Worm (Caenorhabditis elegans): ENCODE data around the gene R01H2.4.

R01H2.4 gene

ce11 chrIII:7087691-7088323 is 23.7 kb upstream of the R01H2.4 start, which contains the start of gene fubl-2 (continued):
- TF ChIP-seq hlh-17 (GFP tag; optimal IDR thresholded peaks at IDR 0.05; ENCODE audit: borderline replicate concordance) (no peak), unc-86 (tag; optimal IDR thresholded peaks at IDR 0.05) (peak; percentile 43), blmp-1 (tag; optimal IDR thresholded peaks at IDR 0.05) (peak; percentile 34), egl-13 (tag; optimal IDR thresholded peaks at IDR 0.05) (peak; percentile 73), lin-15B (tag; optimal IDR thresholded peaks at IDR 0.05) (peak; percentile 66), C16A3.4 (tag; optimal IDR thresholded peaks at IDR 0.05) (peak; percentile 43), nhr-85 (tag) (peak; percentile 87), nhr-19 (GFP tag; conservative IDR thresholded peaks at IDR 0.05) (peak; percentile 62), nhr-11 (tag; optimal IDR thresholded peaks at IDR 0.05) (no peak), ceh-8 (GFP tag; optimal IDR thresholded peaks at IDR 0.05) (no peak), nhr-20 (tag; optimal IDR thresholded peaks at IDR 0.05) (peak; percentile 74), fkh-10 (GFP tag; optimal IDR thresholded peaks at IDR 0.05) (no peak), fkh-4 (tag; optimal IDR thresholded peaks at IDR 0.05; ENCODE audit: borderline replicate concordance) (peak; percentile 54), efl-3 (GFP tag; optimal IDR thresholded peaks at IDR 0.05) (no peak), C34B4.2 (tag; optimal IDR thresholded peaks at IDR 0.05) (no peak), ceh-82 (tag; optimal IDR thresholded peaks at IDR 0.05) (peak; percentile 12 to 45 (median 20)), alr-1 (tag; optimal IDR thresholded peaks at IDR 0.05; ENCODE audit: borderline replicate concordance) (no peak), mab-9 (GFP tag; IDR thresholded peaks at IDR 0.05) (no peak), snpc-4 (tag; optimal IDR thresholded peaks at IDR 0.05) (peak; percentile 24), dpl-1 (GFP tag; optimal IDR thresholded peaks at IDR 0.05) (peak; percentile 53 to 71 (median 54)), mef-2 (tag; optimal IDR thresholded peaks at IDR 0.05) (no peak), ztf-4 (tag; optimal IDR thresholded peaks at IDR 0.05) (no peak), unc-62 (GFP tag; optimal IDR thresholded peaks at IDR 0.05) (no peak), hlh-4 (tag; optimal IDR thresholded peaks at IDR 0.05) (no peak), Y116A8C.19 (tag; optimal IDR thresholded peaks at IDR 0.05; ENCODE audit: borderline replicate concordance) (no peak), jun-1 (tag; optimal IDR thresholded peaks at IDR 0.05) (no peak), nhr-76 (tag; optimal IDR thresholded peaks at IDR 0.05) (no peak), snu-23 (GFP tag; optimal IDR thresholded peaks at IDR 0.05) (peak; percentile 71), ceh-63 (GFP tag; optimal IDR thresholded peaks at IDR 0.05) (no peak), grh-1 (GFP tag; IDR thresholded peaks at IDR 0.05) (no peak), aha-1 (tag; optimal IDR thresholded peaks at IDR 0.05) (no peak), zag-1 (tag; optimal IDR thresholded peaks at IDR 0.05) (no peak), ama-1 (optimal IDR thresholded peaks at IDR 0.05) (no peak), unc-130 (tag; optimal IDR thresholded peaks at IDR 0.05) (no peak), zip-4 (GFP tag; optimal IDR thresholded peaks at IDR 0.05) (no peak), unc-98 (GFP tag; IDR thresholded peaks at IDR 0.05) (no peak; the same call in 1 of the 2 replicates), dsc-1 (tag; optimal IDR thresholded peaks at IDR 0.05) (peak; percentile 79), nhr-77 (tag; optimal IDR thresholded peaks at IDR 0.05) (peak; percentile 20), nhr-12 (tag; optimal IDR thresholded peaks at IDR 0.05) (no peak), ztf-11 (tag; optimal IDR thresholded peaks at IDR 0.05) (peak in 1 of 2 experiments; percentile 68), lin-13 (GFP tag; optimal IDR thresholded peaks at IDR 0.05) (peak; percentile 32), rnt-1 (tag; optimal IDR thresholded peaks at IDR 0.05) (peak; percentile 94), irx-1 (tag; optimal IDR thresholded peaks at IDR 0.05) (peak; percentile 51), lin-35 (GFP tag; optimal IDR thresholded peaks at IDR 0.05) (peak; percentile 53 to 69), nhr-71 (tag; optimal IDR thresholded peaks at IDR 0.05) (peak; percentile 83), fos-1 (tag; optimal IDR thresholded peaks at IDR 0.05) (peak; percentile 19), lin-14 (GFP tag; optimal IDR thresholded peaks at IDR 0.05) (peak; percentile 83), mdl-1 (tag; optimal IDR thresholded peaks at IDR 0.05) (no peak), F16B12.6 (tag; optimal IDR thresholded peaks at IDR 0.05) (peak; percentile 0), nhr-47 (tag; optimal IDR thresholded peaks at IDR 0.05) (peak; percentile 76), lsy-2 (tag; optimal IDR thresholded peaks at IDR 0.05) (peak; percentile 76 to 77)
